Worm (Caenorhabditis elegans): Measurements from ENCODE around the gene T19C3.6.

ce11 chrIII:658357-658756 is 27.0 kb upstream of the T19C3.6 start, which contains the start of gene C09F5.1:
- TF ChIP-seq egl-27 (tag; optimal IDR thresholded peaks at IDR 0.05) = no peak
- TF ChIP-seq lin-13 (GFP tag; optimal IDR thresholded peaks at IDR 0.05) = no peak
- TF ChIP-seq snpc-4 (tag; optimal IDR thresholded peaks at IDR 0.05) = no peak
- TF ChIP-seq lsy-2 (tag; optimal IDR thresholded peaks at IDR 0.05) = no peak
- no peak for TF ChIP-seq nhr-77 (tag; optimal IDR thresholded peaks at IDR 0.05)

Data from whole organism, L2 larva.